Worm (Caenorhabditis elegans): Measurements from ENCODE around the gene Y59C2A.3.

ce11 chrII:2177735-2178134 is 42.0 kb downstream of the Y59C2A.3 start:
- TF ChIP-seq dao-5 (tag; optimal IDR thresholded peaks at IDR 0.05) (no peak), him-1 (tag; optimal IDR thresholded peaks at IDR 0.05) (no peak), W03F9.2 (tag; optimal IDR thresholded peaks at IDR 0.05) (no peak)
